Worm (Caenorhabditis elegans) whole organism, L4 larva: ENCODE results near the gene Y105C5B.20.

Experiments used
- D1046.2 ChIP-seq: fragments of 200-800 bp; sonication (Bioruptor generic); IDR thresholded peaks from 2 replicates; pipeline ENCODE4 v1.3.6; 2022; ENCODE audit warnings: missing genetic modification characterization, missing compliant biosample characterization
- T26A8.4 ChIP-seq: fragments of 200-800 bp; sonication (Bioruptor generic); IDR thresholded peaks from 2 replicates; pipeline ENCODE4 v1.3.6; 2022; ENCODE audit warnings: missing genetic modification characterization, missing compliant biosample characterization
- Y48G9A.11 ChIP-seq: fragments of 200-800 bp; sonication (Bioruptor generic); IDR thresholded peaks from 2 replicates; pipeline ENCODE4 v1.3.6; 2022; ENCODE audit warnings: missing genetic modification reagents, missing genetic modification characterization, missing compliant biosample characterization
- Y75B8A.6 ChIP-seq: fragments of 200-800 bp; sonication (Bioruptor generic); IDR thresholded peaks from 2 replicates; pipeline ENCODE4 v1.3.6; 2022; ENCODE audit warnings: missing genetic modification reagents, missing genetic modification characterization, missing compliant biosample characterization
- aha-1 ChIP-seq: fragments of 150-350 bp; peaks from one replicate; lab custom pipeline; 2014; ENCODE audit warnings: missing biosample characterization, missing genetic modification characterization
- aly-2 ChIP-seq: sonication (generic microtip); optimal IDR thresholded peaks from 2 replicates; lab custom pipeline; 2018; ENCODE audit warnings: missing biosample characterization, missing genetic modification characterization
- ceh-20 ChIP-seq: fragments of 200-800 bp; sonication (Bioruptor generic); IDR thresholded peaks from 2 replicates; pipeline ENCODE4 v1.3.6; 2022; ENCODE audit warnings: missing genetic modification reagents, missing genetic modification characterization, missing compliant biosample characterization
- ceh-28 ChIP-seq: fragments of 150-350 bp; optimal IDR thresholded peaks from 2 replicates; lab custom pipeline; 2014; ENCODE audit warnings: missing biosample characterization, missing genetic modification reagents, missing genetic modification characterization
- ceh-82 ChIP-seq: sonication (generic microtip); optimal IDR thresholded peaks from 2 replicates; lab custom pipeline; 2017; ENCODE audit warnings: missing biosample characterization, missing genetic modification characterization
- cey-2 ChIP-seq: sonication (generic microtip); optimal IDR thresholded peaks from 3 replicates; lab custom pipeline; 2017; ENCODE audit warnings: missing genetic modification characterization, mild to moderate bottlenecking, missing compliant biosample characterization, antibody characterized with exemption, borderline replicate concordance; ENCODE audit not compliant: insufficient read depth
- daf-16 ChIP-seq, 3 experiments: sonication (generic microtip); optimal IDR thresholded peaks; 2 replicates each; lab custom pipeline; 2016 to 2017; ENCODE audit warnings: missing genetic modification characterization in 3 of 3, missing genetic modification reagents in 3 of 3, mild to moderate bottlenecking in 2 of 3, missing compliant biosample characterization in 2 of 3, missing biosample characterization in 1 of 3, moderate library complexity in 1 of 3
- dmd-6 ChIP-seq: fragments of 200-800 bp; sonication (Bioruptor generic); IDR thresholded peaks from 2 replicates; pipeline ENCODE4 v1.3.6; 2022; ENCODE audit warnings: missing genetic modification reagents, missing genetic modification characterization, missing compliant biosample characterization
- dmd-9 ChIP-seq: fragments of 200-800 bp; sonication (Bioruptor generic); IDR thresholded peaks from 2 replicates; pipeline ENCODE4 v1.3.6; 2022; ENCODE audit warnings: missing genetic modification reagents, missing genetic modification characterization, missing compliant biosample characterization
- dpl-1 ChIP-seq: fragments of 150-350 bp; optimal IDR thresholded peaks from 2 replicates; lab custom pipeline; 2014; ENCODE audit warnings: missing biosample characterization, missing genetic modification reagents, missing genetic modification characterization
- dve-1 ChIP-seq: sonication (generic microtip); optimal IDR thresholded peaks from 2 replicates; lab custom pipeline; 2017; ENCODE audit warnings: antibody characterized with exemption, mild to moderate bottlenecking, missing genetic modification characterization, missing compliant biosample characterization; ENCODE audit not compliant: insufficient read depth
- egl-27 ChIP-seq: sonication (generic microtip); optimal IDR thresholded peaks from 3 replicates; lab custom pipeline; 2017; ENCODE audit warnings: missing biosample characterization, missing genetic modification reagents, missing genetic modification characterization
- hlh-30 ChIP-seq: sonication (generic microtip); optimal IDR thresholded peaks from 2 replicates; lab custom pipeline; 2017; ENCODE audit warnings: antibody characterized with exemption, mild to moderate bottlenecking, missing genetic modification characterization, missing compliant biosample characterization; ENCODE audit not compliant: insufficient read depth
- hmg-1.1 ChIP-seq: fragments of 200-800 bp; sonication (Bioruptor generic); IDR thresholded peaks from 2 replicates; pipeline ENCODE4 v1.3.6; 2022; ENCODE audit warnings: missing genetic modification reagents, missing genetic modification characterization, missing compliant biosample characterization
- jun-1 ChIP-seq: fragments of 150-350 bp; optimal IDR thresholded peaks from 2 replicates; lab custom pipeline; 2014; ENCODE audit warnings: missing biosample characterization, missing genetic modification reagents, missing genetic modification characterization
- lim-7 ChIP-seq: fragments of 200-800 bp; sonication (Bioruptor generic); IDR thresholded peaks from 2 replicates; pipeline ENCODE4 v1.3.6; 2022; ENCODE audit warnings: missing genetic modification characterization, missing compliant biosample characterization
- lin-29 ChIP-seq: fragments of 200-800 bp; sonication (Bioruptor generic); IDR thresholded peaks from 2 replicates; pipeline ENCODE4 v1.3.6; 2022; ENCODE audit warnings: missing genetic modification reagents, missing genetic modification characterization, missing compliant biosample characterization
- lsy-2 ChIP-seq, 2 experiments: fragments of 150-350 bp in 1 of 2; sonication (generic microtip) in 1 of 2; optimal IDR thresholded peaks; 2 replicates each; lab custom pipeline; 2014 to 2017; ENCODE audit warnings: missing biosample characterization in 2 of 2, missing genetic modification characterization in 2 of 2
- mep-1 ChIP-seq: fragments of 150-350 bp; sonication (generic microtip); optimal IDR thresholded peaks from 3 replicates; lab custom pipeline; 2014; ENCODE audit warnings: missing biosample characterization, missing genetic modification characterization
- mes-2 ChIP-seq: sonication (generic microtip); optimal IDR thresholded peaks from 2 replicates; lab custom pipeline; 2016; ENCODE audit warnings: missing genotype, mild to moderate bottlenecking, missing genetic modification characterization, missing compliant biosample characterization; ENCODE audit not compliant: poor library complexity, severe bottlenecking
- nhr-102 ChIP-seq: sonication (generic microtip); optimal IDR thresholded peaks from 2 replicates; lab custom pipeline; 2016; ENCODE audit warnings: mild to moderate bottlenecking, missing genetic modification characterization, moderate library complexity, missing compliant biosample characterization
- nhr-111 ChIP-seq: fragments of 200-800 bp; sonication (Bioruptor generic); optimal IDR thresholded peaks from 2 replicates; lab custom pipeline; 2018; ENCODE audit warnings: mild to moderate bottlenecking, missing genetic modification characterization, missing compliant biosample characterization
- nhr-28 ChIP-seq: fragments of 150-350 bp; optimal IDR thresholded peaks from 2 replicates; lab custom pipeline; 2014; ENCODE audit warnings: missing biosample characterization, missing genetic modification characterization
- nhr-48 ChIP-seq: sonication (generic microtip); optimal IDR thresholded peaks from 2 replicates; lab custom pipeline; 2016; ENCODE audit warnings: mild to moderate bottlenecking, missing genetic modification characterization, missing compliant biosample characterization
- nhr-6 ChIP-seq: fragments of 150-350 bp; optimal IDR thresholded peaks from 2 replicates; lab custom pipeline; 2014; ENCODE audit warnings: missing biosample characterization, missing genetic modification characterization
- pha-4 ChIP-seq, 2 experiments: fragments of 150-350 bp in 1 of 2; fragments of 200-800 bp in 1 of 2; sonication (Bioruptor generic) in 1 of 2; IDR thresholded peaks in 1 of 2; optimal IDR thresholded peaks in 1 of 2; 2 replicates each; pipeline versions ENCODE4 v1.3.6 to Lab custom; 2014 to 2022; ENCODE audit warnings: missing genetic modification characterization in 2 of 2, missing genetic modification reagents in 2 of 2, missing biosample characterization in 1 of 2, missing compliant biosample characterization in 1 of 2
- php-3 ChIP-seq: fragments of 200-800 bp; sonication (Bioruptor generic); IDR thresholded peaks from 2 replicates; pipeline ENCODE4 v1.3.6; 2022; ENCODE audit warnings: missing genetic modification reagents, missing genetic modification characterization, missing compliant biosample characterization
- snpc-1.2 ChIP-seq: fragments of 200-800 bp; sonication (Bioruptor generic); IDR thresholded peaks from 2 replicates; pipeline ENCODE4 v1.3.6; 2022; ENCODE audit warnings: missing genetic modification reagents, missing genetic modification characterization, missing compliant biosample characterization
- snpc-4 ChIP-seq: fragments of 150-350 bp; optimal IDR thresholded peaks from 2 replicates; lab custom pipeline; 2014; ENCODE audit warnings: missing biosample characterization, missing genetic modification characterization
- spr-3 ChIP-seq: fragments of 200-800 bp; sonication (Bioruptor generic); optimal IDR thresholded peaks from 2 replicates; lab custom pipeline; 2018; ENCODE audit warnings: mild to moderate bottlenecking, missing genetic modification characterization, missing compliant biosample characterization
- tag-97 ChIP-seq: fragments of 200-800 bp; sonication (Bioruptor generic); IDR thresholded peaks from 2 replicates; pipeline ENCODE4 v1.3.6; 2022; ENCODE audit warnings: missing genetic modification characterization, missing compliant biosample characterization
- unc-62 ChIP-seq, 3 experiments: fragments of 150-350 bp in 1 of 3; sonication (generic microtip); optimal IDR thresholded peaks in 2 of 3; peaks in 1 of 3; 1 replicate in 1 of 3; 2 replicates in 2 of 3; lab custom pipeline; 2014 to 2017; ENCODE audit warnings: missing biosample characterization in 3 of 3, missing genetic modification characterization in 3 of 3, missing genetic modification reagents in 3 of 3, missing genotype in 1 of 3
- zfp-2 ChIP-seq: sonication (generic microtip); optimal IDR thresholded peaks from 2 replicates; lab custom pipeline; 2016; ENCODE audit warnings: mild to moderate bottlenecking, missing genetic modification characterization, missing compliant biosample characterization
- zip-11 ChIP-seq: fragments of 200-800 bp; sonication (Bioruptor generic); IDR thresholded peaks from 2 replicates; pipeline ENCODE4 v1.3.6; 2022; ENCODE audit warnings: missing genetic modification characterization, missing compliant biosample characterization
- zip-2 ChIP-seq: fragments of 150-350 bp; optimal IDR thresholded peaks from 2 replicates; lab custom pipeline; 2014; ENCODE audit warnings: missing biosample characterization, missing genetic modification characterization

Y105C5B.20 gene

DNA sequence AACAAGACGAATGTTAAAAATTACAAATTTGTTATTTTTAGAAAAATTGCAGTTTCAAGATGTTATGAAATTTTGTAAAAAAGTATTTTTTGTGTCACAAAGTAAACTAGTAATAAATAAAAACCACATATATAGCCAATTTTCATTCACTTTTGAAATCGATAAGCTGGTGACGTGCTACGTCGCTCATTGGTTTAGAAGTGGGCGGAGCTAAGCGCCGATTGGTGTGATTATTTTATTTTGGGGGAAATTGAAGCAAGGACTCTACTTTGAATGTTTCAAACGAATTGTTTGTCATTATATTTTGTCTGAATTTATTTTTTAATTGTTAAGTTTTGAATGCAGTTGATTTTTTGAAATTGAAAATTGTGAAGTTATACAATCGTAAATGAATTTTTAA, 39.9 kb upstream of the Y105C5B.20 start:
- TF ChIP-seq egl-27 (tag; lab: Kevin White, UChicago), result no peak
- TF ChIP-seq aha-1 (tag; lab: Kevin White, UChicago), result peak; percentile 53
- no peak for TF ChIP-seq lim-7 (GFP tag; lab: Robert Waterston, UW)
- no peak for TF ChIP-seq dmd-6
- no peak for TF ChIP-seq ceh-20

DNA sequence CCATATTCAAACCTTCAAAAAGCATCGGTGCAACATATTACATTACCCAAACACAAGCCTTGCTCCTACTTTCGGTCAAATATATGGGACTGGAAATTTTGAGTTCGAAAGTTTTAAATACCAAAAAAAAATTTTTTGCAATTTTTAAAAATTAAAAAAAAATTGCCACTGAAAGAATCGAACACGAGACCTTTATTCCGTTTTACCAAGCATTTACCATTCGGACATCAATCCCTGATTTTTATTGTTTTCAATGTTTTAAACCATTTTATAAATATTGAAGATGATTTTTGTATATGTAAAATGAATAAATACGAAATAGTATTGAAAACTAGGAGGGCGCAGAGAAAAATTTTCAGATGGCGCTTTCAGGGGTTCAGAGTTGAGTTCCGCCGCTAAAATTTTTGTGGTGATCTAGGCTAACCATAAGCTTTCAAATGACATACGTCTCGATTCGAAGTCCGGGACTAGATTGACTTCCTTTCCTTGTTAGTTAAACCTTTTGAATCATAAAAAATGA, 36.5 kb upstream of the Y105C5B.20 start:
- peak; percentile 95 for TF ChIP-seq snpc-1.2 (GFP tag; lab: Robert Waterston, UW)

DNA sequence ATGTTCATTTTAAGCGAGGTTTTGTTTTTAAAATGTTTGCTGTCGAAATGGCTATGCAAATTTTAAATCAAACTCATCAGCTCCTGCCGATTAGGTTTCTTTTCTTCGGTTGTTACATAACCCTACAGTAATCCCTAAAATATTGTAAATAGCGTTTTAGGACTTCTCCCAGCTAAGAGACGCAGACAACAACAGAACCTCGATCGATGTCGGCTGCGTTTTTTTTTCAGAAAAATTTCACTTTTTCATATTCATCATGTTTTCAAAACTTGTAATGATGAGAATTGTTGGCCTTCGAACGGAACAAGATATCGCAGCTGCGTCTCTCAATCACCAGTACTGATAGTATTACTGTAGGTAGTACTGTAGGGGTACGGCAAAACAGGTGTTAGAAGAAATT, 34.1 kb upstream of the Y105C5B.20 start:
- TF ChIP-seq unc-62 (GFP tag; optimal IDR thresholded peaks at IDR 0.05 in 1 of 2; lab: Kevin White, UChicago), result peak in 1 of 2 experiments; percentile 4
- TF ChIP-seq unc-62 (tag; optimal IDR thresholded peaks at IDR 0.05; lab: Kevin White, UChicago), result no peak
- TF ChIP-seq spr-3 (GFP tag; lab: Kevin White, UChicago), result no peak
- peak; percentile 17 for TF ChIP-seq snpc-4 (tag; lab: Kevin White, UChicago)

DNA sequence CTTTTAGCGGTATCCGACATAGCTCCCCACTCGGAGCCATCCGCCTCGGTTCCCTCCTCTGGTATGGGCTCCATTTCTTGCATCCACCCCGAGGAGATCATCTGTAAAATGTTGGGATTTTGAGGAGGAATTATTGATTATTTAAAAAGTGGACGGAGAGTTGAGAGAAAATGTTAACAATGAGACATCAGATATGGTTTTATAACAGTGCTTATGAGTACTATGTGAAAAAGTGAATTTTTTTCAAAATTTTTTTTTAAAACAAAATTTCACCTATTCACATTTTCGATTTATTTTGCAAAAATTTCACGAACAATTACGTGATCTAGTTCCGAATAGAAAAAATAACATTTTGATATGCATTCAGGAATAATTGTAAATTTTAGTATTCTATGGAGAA, 32.3 kb upstream of the Y105C5B.20 start, which contains the start of gene jac-1:
Gene jac-1, minus strand, starts transcription at position 101 of the 400 bp plus-strand sequence.
- no peak for TF ChIP-seq nhr-102 (tag; lab: Kevin White, UChicago)
- TF ChIP-seq aha-1 (tag; lab: Kevin White, UChicago), result peak; percentile 23

DNA sequence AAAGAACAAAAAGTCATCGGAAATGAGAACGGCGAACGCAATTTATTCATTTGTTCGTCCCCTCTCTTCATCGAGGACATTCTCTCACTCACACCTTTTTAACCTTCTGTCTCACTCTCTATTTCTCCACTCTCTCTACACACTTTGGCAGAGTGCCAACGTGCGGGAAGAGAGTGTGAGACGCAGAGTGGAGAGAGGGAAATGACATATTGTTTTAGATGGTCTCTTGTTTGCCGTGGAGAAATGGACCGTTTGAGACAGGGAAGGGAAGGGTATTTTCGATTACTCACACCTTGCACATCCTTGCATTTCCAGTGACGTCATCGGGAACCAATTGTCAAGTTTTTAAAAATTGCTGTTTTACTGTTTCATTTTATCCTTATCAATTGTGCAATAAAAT, 29.8 kb upstream of the Y105C5B.20 start:
- 0 out of 2 replicates have a peak, but pooled peaks have one; percentile 36 for TF ChIP-seq hmg-1.1
- TF ChIP-seq ceh-82 (tag; lab: Kevin White, UChicago), result no peak
- TF ChIP-seq mep-1 (tag; lab: Kevin White, UChicago), result peak; percentile 52
- TF ChIP-seq mes-2 (tag; lab: Kevin White, UChicago), result no peak
- no peak for TF ChIP-seq zip-11
- peak; percentile 61; the same call in 1 of the 2 replicates for TF ChIP-seq snpc-1.2 (GFP tag; lab: Robert Waterston, UW)
- TF ChIP-seq tag-97 (GFP tag; lab: Robert Waterston, UW), result no peak
- TF ChIP-seq dpl-1, result peak; percentile 20
- TF ChIP-seq nhr-6 (tag; lab: Kevin White, UChicago), result peak; percentile 96
- peak; percentile 53 for TF ChIP-seq dve-1 (tag; lab: Kevin White, UChicago)
- TF ChIP-seq hlh-30, result peak; percentile 9
- no peak for TF ChIP-seq cey-2 (tag; lab: Kevin White, UChicago)
- peak in 1 of 2 experiments; percentile 48 for TF ChIP-seq lsy-2 (tag; optimal IDR thresholded peaks at IDR 0.05; lab: Kevin White, UChicago)
- TF ChIP-seq nhr-111, result no peak
- TF ChIP-seq, all 104 proteins: peak for 8

DNA sequence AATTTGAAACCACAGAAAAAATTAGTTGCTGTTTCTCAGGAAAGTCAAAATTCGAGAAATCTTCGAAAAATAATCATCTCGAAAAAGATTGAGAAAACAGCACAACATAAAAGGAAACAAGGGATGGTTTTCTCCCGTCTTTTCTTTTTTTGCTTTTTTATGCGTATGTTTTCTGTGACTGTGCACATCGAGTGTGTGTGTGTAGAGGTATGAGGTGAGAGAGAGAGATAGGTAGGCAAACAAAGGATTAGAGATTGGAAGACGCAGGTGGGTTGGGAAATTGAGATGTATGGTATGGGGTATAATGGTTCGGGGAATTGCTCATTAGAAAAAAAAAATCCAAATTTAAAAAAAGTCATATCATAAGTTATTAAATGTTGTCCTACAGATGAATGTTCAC, 28.0 kb upstream of the Y105C5B.20 start:
- TF ChIP-seq zip-2 (tag; lab: Kevin White, UChicago) (no peak), T26A8.4 (GFP tag; lab: Robert Waterston, UW) (no peak), ceh-82 (tag; lab: Kevin White, UChicago) (no peak), ceh-28 (tag; lab: Kevin White, UChicago) (no peak), zip-11 (no peak), nhr-48 (tag; lab: Kevin White, UChicago) (no peak), nhr-28 (peak; percentile 41), pha-4 (GFP tag; IDR thresholded peaks at IDR 0.05; lab: Robert Waterston, UW) (no peak), pha-4 (tag; optimal IDR thresholded peaks at IDR 0.05; lab: Kevin White, UChicago) (peak; percentile 68), dve-1 (tag; lab: Kevin White, UChicago) (peak; percentile 33), dpl-1 (no peak), php-3 (GFP tag; lab: Robert Waterston, UW) (no peak), jun-1 (tag; lab: Kevin White, UChicago) (no peak), unc-62 (GFP tag; optimal IDR thresholded peaks at IDR 0.05 in 1 of 2; lab: Kevin White, UChicago) (no peak), unc-62 (tag; optimal IDR thresholded peaks at IDR 0.05; lab: Kevin White, UChicago) (no peak), Y48G9A.11 (no peak), daf-16 (GFP tag; optimal IDR thresholded peaks at IDR 0.05; lab: Kevin White, UChicago) (no peak), daf-16 (tag; optimal IDR thresholded peaks at IDR 0.05; lab: Kevin White, UChicago) (peak; percentile 50), snpc-1.2 (GFP tag; lab: Robert Waterston, UW) (no peak), aly-2 (tag; lab: Kevin White, UChicago) (no peak), zfp-2 (tag; lab: Kevin White, UChicago) (no peak), lin-29 (no peak), Y75B8A.6 (GFP tag; lab: Robert Waterston, UW) (no peak), D1046.2 (GFP tag; lab: Robert Waterston, UW) (no peak), dmd-9 (GFP tag; lab: Robert Waterston, UW) (no peak)
- TF ChIP-seq, all 104 proteins: peak for 4
